Worm (Caenorhabditis elegans) whole organism, young adult: ENCODE data around the gene C09H5.7.

ENCODE experiments used
- B0019.2 ChIP-seq: fragments of 200-800 bp; sonication (Bioruptor generic); conservative IDR thresholded peaks from 2 replicates; pipeline ENCODE4 v1.3.6; 2022; ENCODE audit warnings: missing genetic modification reagents, missing genetic modification characterization, missing compliant biosample characterization
- B0336.3 ChIP-seq: fragments of 200-800 bp; sonication (Bioruptor generic); IDR thresholded peaks from 2 replicates; pipeline ENCODE4 v1.3.6; 2022; ENCODE audit warnings: missing genetic modification characterization, missing compliant biosample characterization
- C06A6.2 ChIP-seq: fragments of 200-800 bp; sonication (Bioruptor generic); conservative IDR thresholded peaks from 2 replicates; pipeline ENCODE4 v1.3.6; 2022; ENCODE audit warnings: missing genetic modification characterization, missing compliant biosample characterization
- F49E8.2 ChIP-seq: sonication (generic microtip); optimal IDR thresholded peaks from 3 replicates; lab custom pipeline; 2017; ENCODE audit warnings: missing genetic modification characterization, mild to moderate bottlenecking, missing compliant biosample characterization, antibody characterized with exemption, moderate library complexity; ENCODE audit not compliant: insufficient read depth
- T07F8.4 ChIP-seq: sonication (generic microtip); optimal IDR thresholded peaks from 2 replicates; lab custom pipeline; 2016; ENCODE audit warnings: mild to moderate bottlenecking, missing genetic modification characterization, moderate library complexity, missing compliant biosample characterization
- Y53G8AR.9 ChIP-seq: fragments of 200-800 bp; sonication (Bioruptor generic); conservative IDR thresholded peaks from 2 replicates; pipeline ENCODE4 v1.3.6; 2022; ENCODE audit warnings: missing genetic modification reagents, missing genetic modification characterization, missing compliant biosample characterization
- Y67H2A.10 ChIP-seq: fragments of 200-800 bp; sonication (Bioruptor generic); conservative IDR thresholded peaks from 2 replicates; pipeline ENCODE4 v1.3.6; 2022; ENCODE audit warnings: missing genetic modification reagents, missing genetic modification characterization, missing compliant biosample characterization
- Y79H2A.3 ChIP-seq: fragments of 200-800 bp; sonication (Bioruptor generic); conservative IDR thresholded peaks from 2 replicates; pipeline ENCODE4 v1.3.6; 2022; ENCODE audit warnings: missing genetic modification reagents, missing genetic modification characterization, missing compliant biosample characterization
- ZK185.1 ChIP-seq: sonication (generic microtip); optimal IDR thresholded peaks from 2 replicates; lab custom pipeline; 2016; ENCODE audit warnings: mild to moderate bottlenecking, missing genetic modification characterization, missing compliant biosample characterization; ENCODE audit not compliant: poor library complexity, severe bottlenecking
- akir-1 ChIP-seq: fragments of 200-800 bp; sonication (Bioruptor generic); optimal IDR thresholded peaks from 2 replicates; lab custom pipeline; 2018; ENCODE audit warnings: mild to moderate bottlenecking, missing genetic modification characterization, moderate library complexity, missing compliant biosample characterization
- ama-1 ChIP-seq, 3 experiments: fragments of 150-350 bp in 1 of 3; sonication (generic microtip) in 2 of 3; optimal IDR thresholded peaks; 2 replicates each; lab custom pipeline; 2014 to 2018; ENCODE audit warnings: missing biosample characterization in 2 of 3, missing genetic modification characterization in 2 of 3, missing genetic modification reagents in 2 of 3
- aptf-3 ChIP-seq: fragments of 200-800 bp; sonication (Bioruptor generic); IDR thresholded peaks from 2 replicates; pipeline ENCODE4 v1.3.6; 2022; ENCODE audit warnings: missing genetic modification characterization, missing compliant biosample characterization
- attf-6 ChIP-seq: fragments of 200-800 bp; sonication (Bioruptor generic); IDR thresholded peaks from 2 replicates; pipeline ENCODE4 v1.3.6; 2022; ENCODE audit warnings: missing genetic modification reagents, missing genetic modification characterization, missing compliant biosample characterization
- cebp-1 ChIP-seq, 2 experiments: fragments of 200-800 bp in 1 of 2; sonication (Bioruptor generic) in 1 of 2; sonication (generic microtip) in 1 of 2; IDR thresholded peaks in 1 of 2; optimal IDR thresholded peaks in 1 of 2; 2 replicates each; pipeline versions ENCODE4 v1.3.6 to Lab custom; 2017 to 2022; ENCODE audit warnings: missing compliant biosample characterization in 2 of 2, missing genetic modification characterization in 2 of 2, mild to moderate bottlenecking in 1 of 2, missing genetic modification reagents in 1 of 2, moderate library complexity in 1 of 2
- ceh-100 ChIP-seq: fragments of 200-800 bp; sonication (Bioruptor generic); IDR thresholded peaks from 2 replicates; pipeline ENCODE4 v1.3.6; 2022; ENCODE audit warnings: missing genetic modification reagents, missing genetic modification characterization, missing compliant biosample characterization
- ceh-27 ChIP-seq: fragments of 200-800 bp; sonication (Bioruptor generic); optimal IDR thresholded peaks from 2 replicates; lab custom pipeline; 2018; ENCODE audit warnings: mild to moderate bottlenecking, missing genetic modification characterization, moderate library complexity, missing compliant biosample characterization
- ceh-40 ChIP-seq: fragments of 200-800 bp; sonication (Bioruptor generic); IDR thresholded peaks from 2 replicates; pipeline ENCODE4 v1.3.6; 2022; ENCODE audit warnings: missing genetic modification characterization, missing compliant biosample characterization
- ceh-79 ChIP-seq: sonication (generic microtip); optimal IDR thresholded peaks from 2 replicates; lab custom pipeline; 2017; ENCODE audit warnings: mild to moderate bottlenecking, missing genetic modification characterization, missing compliant biosample characterization
- die-1 ChIP-seq: sonication (generic microtip); optimal IDR thresholded peaks from 2 replicates; lab custom pipeline; 2016; ENCODE audit warnings: missing genotype, mild to moderate bottlenecking, missing genetic modification characterization, missing compliant biosample characterization
- dox-1 ChIP-seq: fragments of 200-800 bp; sonication (Bioruptor generic); IDR thresholded peaks from 2 replicates; pipeline ENCODE4 v1.3.6; 2022; ENCODE audit warnings: missing genetic modification reagents, missing genetic modification characterization, missing compliant biosample characterization
- efl-1 ChIP-seq: fragments of 150-350 bp; optimal IDR thresholded peaks from 2 replicates; lab custom pipeline; 2014; ENCODE audit warnings: missing biosample characterization, missing genetic modification reagents, missing genetic modification characterization
- hmg-1.2 ChIP-seq: fragments of 200-800 bp; sonication (Bioruptor generic); IDR thresholded peaks from 2 replicates; pipeline ENCODE4 v1.3.6; 2022; ENCODE audit warnings: missing genetic modification reagents, missing genetic modification characterization, missing compliant biosample characterization
- hsf-1 ChIP-seq: fragments of 200-800 bp; sonication (Bioruptor generic); IDR thresholded peaks from 2 replicates; pipeline ENCODE4 v1.3.6; 2022; ENCODE audit warnings: missing genetic modification reagents, missing genetic modification characterization, missing compliant biosample characterization
- let-526 ChIP-seq: fragments of 200-800 bp; sonication (Bioruptor generic); IDR thresholded peaks from 2 replicates; pipeline ENCODE4 v1.3.6; 2022; ENCODE audit warnings: missing genetic modification reagents, missing genetic modification characterization, missing compliant biosample characterization
- let-607 ChIP-seq, 2 experiments: fragments of 200-800 bp in 1 of 2; sonication (Bioruptor generic) in 1 of 2; sonication (generic microtip) in 1 of 2; optimal IDR thresholded peaks; 2 replicates each; lab custom pipeline; 2016 to 2018; ENCODE audit warnings: mild to moderate bottlenecking in 2 of 2, missing compliant biosample characterization in 2 of 2, missing genetic modification characterization in 2 of 2, moderate library complexity in 2 of 2, missing genotype in 1 of 2
- lin-26 ChIP-seq: fragments of 200-800 bp; sonication (Bioruptor generic); IDR thresholded peaks from 2 replicates; pipeline ENCODE4 v1.3.6; 2022; ENCODE audit warnings: missing genetic modification reagents, missing genetic modification characterization, missing compliant biosample characterization
- lin-35 ChIP-seq, 3 experiments: fragments of 150-350 bp in 2 of 3; sonication (generic microtip) in 1 of 3; optimal IDR thresholded peaks; 2 replicates each; lab custom pipeline; 2014 to 2018; ENCODE audit warnings: missing biosample characterization in 3 of 3, missing genetic modification characterization in 3 of 3, missing genetic modification reagents in 3 of 3
- madf-3 ChIP-seq: fragments of 200-800 bp; sonication (Bioruptor generic); IDR thresholded peaks from 2 replicates; pipeline ENCODE4 v1.3.6; 2022; ENCODE audit warnings: missing genetic modification reagents, missing genetic modification characterization, missing compliant biosample characterization
- madf-6 ChIP-seq: fragments of 200-800 bp; sonication (Bioruptor generic); IDR thresholded peaks from 2 replicates; pipeline ENCODE4 v1.3.6; 2022; ENCODE audit warnings: missing genetic modification reagents, missing genetic modification characterization, missing compliant biosample characterization
- mes-4 ChIP-seq: sonication (generic microtip); optimal IDR thresholded peaks from 2 replicates; lab custom pipeline; 2016; ENCODE audit warnings: missing genotype, missing genetic modification characterization, missing compliant biosample characterization
- nfyb-1 ChIP-seq: fragments of 200-800 bp; sonication (Bioruptor generic); IDR thresholded peaks from 2 replicates; pipeline ENCODE4 v1.3.6; 2022; ENCODE audit warnings: missing genetic modification reagents, missing genetic modification characterization, missing compliant biosample characterization
- nhr-80 ChIP-seq: sonication (generic microtip); optimal IDR thresholded peaks from 2 replicates; lab custom pipeline; 2016; ENCODE audit warnings: missing genetic modification characterization, missing compliant biosample characterization
- snpc-3.4 ChIP-seq: sonication (generic microtip); optimal IDR thresholded peaks from 2 replicates; lab custom pipeline; 2017; ENCODE audit warnings: missing genetic modification characterization, mild to moderate bottlenecking, missing compliant biosample characterization, antibody characterized with exemption, moderate library complexity, missing genotype, missing genetic modification reagents
- snpc-4 ChIP-seq, 5 experiments: fragments of 150-350 bp in 1 of 5; sonication (generic microtip) in 4 of 5; optimal IDR thresholded peaks; 2 replicates each; lab custom pipeline; 2014 to 2018; ENCODE audit warnings: missing genetic modification characterization in 5 of 5, missing biosample characterization in 3 of 5, antibody characterized with exemption in 2 of 5, mild to moderate bottlenecking in 2 of 5, missing compliant biosample characterization in 2 of 5, missing genotype in 2 of 5, moderate library complexity in 2 of 5, missing genetic modification reagents in 1 of 5
- tbx-9 ChIP-seq: sonication (generic microtip); optimal IDR thresholded peaks from 2 replicates; lab custom pipeline; 2016; ENCODE audit warnings: borderline replicate concordance, missing genetic modification characterization, inconsistent platforms, missing compliant biosample characterization
- unc-62 ChIP-seq: fragments of 150-350 bp; optimal IDR thresholded peaks from 2 replicates; lab custom pipeline; 2014; ENCODE audit warnings: missing biosample characterization, missing genetic modification reagents, missing genetic modification characterization
- zfh-2 ChIP-seq: fragments of 200-800 bp; sonication (Bioruptor generic); conservative IDR thresholded peaks from 2 replicates; pipeline ENCODE4 v1.3.6; 2022; ENCODE audit warnings: missing genetic modification reagents, missing genetic modification characterization, missing compliant biosample characterization

Gene C09H5.7

ce11 chrV:8085141-8085540, at the start of gene C09H5.7:
TSS of gene C09H5.7 (minus strand) at chrV:8085241.
- TF ChIP-seq mes-4 (tag; lab: Kevin White, UChicago) (no peak), T07F8.4 (tag; lab: Kevin White, UChicago) (no peak), C06A6.2 (no peak), dox-1 (GFP tag; lab: Robert Waterston, UW) (no peak), madf-6 (GFP tag; lab: Robert Waterston, UW) (no peak), let-607 (tag; optimal IDR thresholded peaks at IDR 0.05; lab: Kevin White, UChicago) (no peak)

ce11 chrV:8132926-8133325, 47.9 kb upstream of the C09H5.7 start, which contains the start of gene D1014.4:
TSS of gene D1014.4 (plus strand) at chrV:8133226.
- TF ChIP-seq nhr-80 (tag; lab: Kevin White, UChicago) (peak; percentile 14), dox-1 (GFP tag; lab: Robert Waterston, UW) (no peak)

- TF ChIP-seq nfyb-1 = 0 out of 2 replicates have a peak, but pooled peaks have one; percentile 48
- TF ChIP-seq cebp-1 (GFP tag; IDR thresholded peaks at IDR 0.05; lab: Robert Waterston, UW) = no peak
- peak; percentile 9 for TF ChIP-seq cebp-1 (tag; optimal IDR thresholded peaks at IDR 0.05; lab: Kevin White, UChicago)
- no peak for TF ChIP-seq ama-1 (optimal IDR thresholded peaks at IDR 0.05; lab: Kevin White, UChicago)
- TF ChIP-seq ama-1 (GFP tag; optimal IDR thresholded peaks at IDR 0.05; lab: Kevin White, UChicago) = no peak
- TF ChIP-seq hmg-1.2 (GFP tag; lab: Robert Waterston, UW) = 0 out of 2 replicates have a peak, but pooled peaks have one; percentile 3
- TF ChIP-seq Y53G8AR.9 (GFP tag; lab: Robert Waterston, UW) = no peak
- TF ChIP-seq hsf-1 = 0 out of 2 replicates have a peak, but pooled peaks have one; percentile 57
- TF ChIP-seq ceh-79 (tag; lab: Kevin White, UChicago) = no peak
- TF ChIP-seq B0019.2 (GFP tag; lab: Robert Waterston, UW) = no peak
- TF ChIP-seq efl-1 (GFP tag; lab: Kevin White, UChicago) = no peak
- TF ChIP-seq B0336.3 (GFP tag; lab: Robert Waterston, UW) = peak; percentile 56; the same call in 1 of the 2 replicates
- no peak for TF ChIP-seq ZK185.1
- no peak for TF ChIP-seq die-1 (tag; lab: Kevin White, UChicago)
- no peak for TF ChIP-seq snpc-4 (GFP tag; optimal IDR thresholded peaks at IDR 0.05; lab: Kevin White, UChicago)
- TF ChIP-seq snpc-4 (tag; optimal IDR thresholded peaks at IDR 0.05; lab: Kevin White, UChicago) = peak in 1 of 4 experiments; percentile 5
- no peak for TF ChIP-seq T07F8.4 (tag; lab: Kevin White, UChicago)
- 0 out of 2 replicates have a peak, but pooled peaks have one; percentile 40 for TF ChIP-seq lin-26 (GFP tag; lab: Robert Waterston, UW)
- TF ChIP-seq tbx-9 (tag; lab: Kevin White, UChicago) = no peak
- TF ChIP-seq dox-1 (GFP tag; lab: Robert Waterston, UW) = no peak
- 0 out of 2 replicates have a peak, but pooled peaks have one; percentile 33 for TF ChIP-seq attf-6
- TF ChIP-seq let-526 (GFP tag; lab: Robert Waterston, UW) = no peak
Observed at ce11 chrV:8131628-8132027, 46.6 kb upstream of the C09H5.7 start.

DNA sequence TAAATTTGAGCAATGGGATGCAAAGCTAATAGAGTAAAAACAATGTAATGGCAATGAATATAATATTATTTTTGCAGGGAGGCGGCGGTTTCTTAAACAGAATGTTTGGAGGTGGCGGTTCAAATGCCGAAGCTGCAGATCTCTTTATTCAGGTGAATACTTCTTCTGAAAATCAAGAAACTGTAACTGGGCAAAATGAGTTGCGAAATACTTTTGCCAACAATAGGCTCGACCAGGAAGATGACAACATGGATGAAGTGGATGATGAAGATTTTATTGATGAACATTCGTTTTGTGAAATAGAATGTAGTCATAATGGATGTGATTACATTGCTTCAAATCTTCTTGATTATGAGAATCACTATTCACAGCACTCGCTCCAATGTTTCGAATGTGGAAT, 45.8 kb upstream of the C09H5.7 start:
- TF ChIP-seq cebp-1 (GFP tag; IDR thresholded peaks at IDR 0.05; lab: Robert Waterston, UW) = no peak
- peak; percentile 59 for TF ChIP-seq cebp-1 (tag; optimal IDR thresholded peaks at IDR 0.05; lab: Kevin White, UChicago)
- TF ChIP-seq madf-6 (GFP tag; lab: Robert Waterston, UW) = 0 out of 2 replicates have a peak, but pooled peaks have one; percentile 14
- 0 out of 2 replicates have a peak, but pooled peaks have one; percentile 62 for TF ChIP-seq madf-3 (GFP tag; lab: Robert Waterston, UW)
- no peak for TF ChIP-seq Y67H2A.10 (GFP tag; lab: Robert Waterston, UW)

DNA sequence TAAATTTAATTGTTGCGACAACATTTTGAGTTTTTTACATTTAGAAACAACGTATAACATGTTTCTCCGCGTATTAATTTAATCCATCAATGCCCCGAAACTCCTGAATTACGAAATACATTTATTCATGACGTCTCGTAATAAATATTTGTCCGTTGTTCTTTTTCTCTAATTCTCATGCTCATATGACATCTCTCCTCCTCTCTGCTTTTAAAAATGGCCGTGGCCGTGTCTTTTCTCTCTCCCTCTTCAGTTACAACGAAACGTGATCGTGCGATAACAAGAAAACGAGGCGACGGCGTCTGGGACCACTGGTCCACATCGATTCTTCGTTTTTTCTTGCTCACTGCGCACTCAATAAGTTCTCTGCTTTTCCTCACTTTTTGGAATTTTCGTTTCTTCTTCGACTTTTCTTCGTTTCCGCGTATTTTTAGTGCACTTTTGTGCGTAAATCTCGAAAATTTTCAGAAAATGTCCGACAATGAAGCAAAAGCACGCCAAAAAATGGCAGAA, 45.2 kb upstream of the C09H5.7 start, which contains the start of gene snap-1:
Gene snap-1 (plus strand): TSS at position 463 of the 513 bp plus-strand sequence.
- TF ChIP-seq snpc-3.4 (tag; lab: Kevin White, UChicago) (no peak), unc-62 (GFP tag; lab: Kevin White, UChicago) (no peak), aptf-3 (no peak), zfh-2 (no peak), ceh-40 (GFP tag; lab: Robert Waterston, UW) (0 out of 2 replicates have a peak, but pooled peaks have one; percentile 46), dox-1 (GFP tag; lab: Robert Waterston, UW) (peak; percentile 51; the same call in 1 of the 2 replicates), ZK185.1 (no peak), Y79H2A.3 (GFP tag; lab: Robert Waterston, UW) (no peak), lin-35 (GFP tag; optimal IDR thresholded peaks at IDR 0.05; lab: Kevin White, UChicago) (peak in 1 of 3 experiments; percentile 44), akir-1 (no peak), nhr-80 (tag; lab: Kevin White, UChicago) (peak; percentile 16), ceh-27 (GFP tag; lab: Kevin White, UChicago) (peak; percentile 46), F49E8.2 (tag; lab: Kevin White, UChicago) (no peak), ceh-100 (GFP tag; lab: Robert Waterston, UW) (no peak)
